Fruit fly (Drosophila melanogaster) whole organism, embryonic: Measurements from ENCODE around the gene CG42525.
A peak's percentile ranks its signal among the peaks of the same experiment; 100 is the strongest.

Experiments used
- BEAF-32 ChIP-seq: fragments of 200-800 bp; sonication (Bioruptor generic); optimal IDR thresholded peaks from 3 replicates; lab custom pipeline; 2017; ENCODE audit warnings: missing biosample characterization, missing genetic modification characterization, mild to moderate bottlenecking, moderate library complexity, missing genetic modification reagents
- CG10267 ChIP-seq: fragments of 200-800 bp; sonication (Bioruptor generic); optimal IDR thresholded peaks from 2 replicates; lab custom pipeline; 2018; ENCODE audit warnings: missing biosample characterization, mild to moderate bottlenecking, missing genetic modification characterization, moderate library complexity
- CG10565 ChIP-seq: fragments of 200-800 bp; sonication (Bioruptor generic); optimal IDR thresholded peaks from 3 replicates; lab custom pipeline; 2016; ENCODE audit warnings: missing biosample characterization, mild to moderate bottlenecking, missing genetic modification characterization
- CG12236 ChIP-seq: fragments of 200-800 bp; sonication (Bioruptor generic); optimal IDR thresholded peaks from 2 replicates; lab custom pipeline; 2016; ENCODE audit warnings: missing biosample characterization, missing genetic modification characterization
- CG1233 ChIP-seq: fragments of 200-800 bp; sonication (Bioruptor generic); optimal IDR thresholded peaks from 4 replicates; lab custom pipeline; 2018; ENCODE audit warnings: missing biosample characterization, mild to moderate bottlenecking, missing genetic modification characterization
- CG12769 ChIP-seq: fragments of 200-800 bp; sonication (Bioruptor generic); optimal IDR thresholded peaks from 2 replicates; lab custom pipeline; 2019; ENCODE audit warnings: missing biosample characterization, mild to moderate bottlenecking, missing genetic modification characterization, moderate library complexity
- CG12942 ChIP-seq: fragments of 200-800 bp; sonication (Bioruptor generic); optimal IDR thresholded peaks from 3 replicates; lab custom pipeline; 2016; ENCODE audit warnings: missing biosample characterization, missing genetic modification characterization
- CG13123 ChIP-seq: fragments of 200-800 bp; sonication (Bioruptor generic); optimal IDR thresholded peaks from 2 replicates; lab custom pipeline; 2016; ENCODE audit warnings: missing biosample characterization, missing genetic modification characterization
- CG13624 ChIP-seq: fragments of 200-800 bp; sonication (Bioruptor generic); optimal IDR thresholded peaks from 2 replicates; lab custom pipeline; 2016; ENCODE audit warnings: missing biosample characterization, missing genetic modification characterization
- CG16779 ChIP-seq: fragments of 200-800 bp; sonication (Bioruptor generic); IDR thresholded peaks from 2 replicates; pipeline ENCODE4 v1.3.6; 2022; ENCODE audit warnings: missing biosample characterization, missing genetic modification characterization
- CG18476 ChIP-seq: fragments of 200-800 bp; sonication (Bioruptor generic); optimal IDR thresholded peaks from 2 replicates; lab custom pipeline; 2016; ENCODE audit warnings: missing biosample characterization, mild to moderate bottlenecking, missing genetic modification characterization
- CG32772 ChIP-seq: fragments of 200-800 bp; sonication (Bioruptor generic); IDR thresholded peaks from 2 replicates; pipeline ENCODE4 v1.3.6; 2022; ENCODE audit warnings: missing biosample characterization, missing genetic modification characterization
- CG34224 ChIP-seq: fragments of 200-800 bp; sonication (Bioruptor generic); IDR thresholded peaks from 3 replicates; pipeline ENCODE4 v1.3.6; 2022; ENCODE audit warnings: missing biosample characterization, missing genetic modification characterization; ENCODE audit not compliant: partially characterized antibody
- CG4424 ChIP-seq: fragments of 200-800 bp; sonication (Bioruptor generic); optimal IDR thresholded peaks from 3 replicates; lab custom pipeline; 2016; ENCODE audit warnings: missing biosample characterization, missing genetic modification characterization
- CG4854 ChIP-seq: fragments of 200-800 bp; sonication (Bioruptor generic); optimal IDR thresholded peaks from 2 replicates; lab custom pipeline; 2016; ENCODE audit warnings: missing biosample characterization, missing genetic modification characterization, inconsistent platforms
- CG6654 ChIP-seq: fragments of 200-800 bp; sonication (Bioruptor generic); optimal IDR thresholded peaks from 2 replicates; lab custom pipeline; 2017; ENCODE audit warnings: missing biosample characterization, mild to moderate bottlenecking, missing genetic modification characterization
- CG6791 ChIP-seq: fragments of 200-800 bp; sonication (Bioruptor generic); IDR thresholded peaks from 3 replicates; pipeline ENCODE4 v1.3.6; 2022; ENCODE audit warnings: missing biosample characterization, missing genetic modification characterization; ENCODE audit not compliant: partially characterized antibody
- CG6813 ChIP-seq: fragments of 200-800 bp; sonication (Bioruptor generic); optimal IDR thresholded peaks from 2 replicates; lab custom pipeline; 2017; ENCODE audit warnings: missing biosample characterization, missing genetic modification characterization, mild to moderate bottlenecking, moderate library complexity, missing genetic modification reagents
- CG8290 ChIP-seq, 3 experiments: fragments of 200-800 bp; sonication (Bioruptor generic); optimal IDR thresholded peaks; 2 replicates each; lab custom pipeline; 2016 to 2019; ENCODE audit warnings: missing biosample characterization in 3 of 3, missing genetic modification characterization in 3 of 3, mild to moderate bottlenecking in 2 of 3, moderate library complexity in 1 of 3
- CG8478 ChIP-seq: fragments of >200 bp; optimal IDR thresholded peaks from 2 replicates; lab custom pipeline; 2018
- CG9797 ChIP-seq: fragments of 200-800 bp; sonication (Bioruptor generic); optimal IDR thresholded peaks from 3 replicates; lab custom pipeline; 2018; ENCODE audit warnings: missing biosample characterization, mild to moderate bottlenecking, missing genetic modification characterization
- Dad ChIP-seq: fragments of 200-800 bp; sonication (Bioruptor generic); optimal IDR thresholded peaks from 3 replicates; lab custom pipeline; 2016; ENCODE audit warnings: missing biosample characterization, missing genetic modification characterization
- GATAe ChIP-seq: fragments of 200-800 bp; sonication (Bioruptor generic); conservative IDR thresholded peaks from 2 replicates; pipeline ENCODE4 v1.3.6; 2022; ENCODE audit warnings: missing biosample characterization, missing genetic modification characterization
- HLH54F ChIP-seq: fragments of 200-800 bp; sonication (Bioruptor generic); optimal IDR thresholded peaks from 3 replicates; lab custom pipeline; 2016; ENCODE audit warnings: missing biosample characterization, missing genetic modification characterization
- Hr78 ChIP-seq, 2 experiments: fragments of 200-800 bp in 1 of 2; fragments of >200 bp in 1 of 2; sonication (Bioruptor generic) in 1 of 2; optimal IDR thresholded peaks; 2 replicates each; lab custom pipeline; 2017 to 2019; ENCODE audit warnings: missing biosample characterization in 2 of 2, missing genetic modification characterization in 2 of 2, mild to moderate bottlenecking in 1 of 2, moderate library complexity in 1 of 2
- MBD-R2 ChIP-seq: fragments of 200-800 bp; sonication (Bioruptor generic); IDR thresholded peaks from 2 replicates; pipeline ENCODE4 v1.3.6; 2022; ENCODE audit warnings: missing biosample characterization, missing genetic modification characterization
- Mad ChIP-seq: fragments of 200-800 bp; sonication (Bioruptor generic); optimal IDR thresholded peaks from 2 replicates; lab custom pipeline; 2016; ENCODE audit warnings: missing biosample characterization, missing genetic modification characterization
- Max ChIP-seq: fragments of 200-800 bp; sonication (Bioruptor generic); optimal IDR thresholded peaks from 2 replicates; lab custom pipeline; 2016; ENCODE audit warnings: missing biosample characterization, mild to moderate bottlenecking, missing genetic modification characterization
- Mes4 ChIP-seq: fragments of 200-800 bp; sonication (Bioruptor generic); optimal IDR thresholded peaks from 2 replicates; lab custom pipeline; 2016; ENCODE audit warnings: missing biosample characterization, missing genetic modification characterization
- Side ChIP-seq: fragments of 200-800 bp; sonication (Bioruptor generic); optimal IDR thresholded peaks from 2 replicates; lab custom pipeline; 2016; ENCODE audit warnings: missing biosample characterization, missing genetic modification characterization
- ab ChIP-seq: fragments of 200-800 bp; sonication (Bioruptor generic); optimal IDR thresholded peaks from 2 replicates; lab custom pipeline; 2016; ENCODE audit warnings: missing biosample characterization, missing genetic modification characterization
- ap ChIP-seq: fragments of 200-800 bp; sonication (Bioruptor generic); IDR thresholded peaks from 2 replicates; pipeline ENCODE4 v1.3.6; 2022; ENCODE audit warnings: missing biosample characterization, missing genetic modification characterization
- ato ChIP-seq: fragments of 200-800 bp; sonication (Bioruptor generic); IDR thresholded peaks from 2 replicates; pipeline ENCODE4 v1.3.6; 2022; ENCODE audit warnings: missing biosample characterization, missing genetic modification characterization; ENCODE audit not compliant: partially characterized antibody
- cas ChIP-seq: fragments of 200-800 bp; sonication (Bioruptor generic); IDR thresholded peaks from 2 replicates; pipeline ENCODE4 v1.3.6; 2022; ENCODE audit warnings: missing biosample characterization, missing genetic modification characterization
- crc ChIP-seq: fragments of 200-800 bp; sonication (Bioruptor generic); optimal IDR thresholded peaks from 2 replicates; lab custom pipeline; 2016; ENCODE audit warnings: missing biosample characterization, missing genetic modification characterization
- ewg ChIP-seq: fragments of 200-800 bp; sonication (Bioruptor generic); optimal IDR thresholded peaks from 3 replicates; lab custom pipeline; 2017; ENCODE audit warnings: mild to moderate bottlenecking, missing biosample characterization, missing genetic modification reagents, missing genetic modification characterization
- fru ChIP-seq: fragments of >200 bp; optimal IDR thresholded peaks from 2 replicates; lab custom pipeline; 2017
- ham ChIP-seq: fragments of 200-800 bp; sonication (Bioruptor generic); IDR thresholded peaks from 2 replicates; pipeline ENCODE4 v1.3.6; 2022; ENCODE audit warnings: missing biosample characterization, missing genetic modification characterization
- lov ChIP-seq, 2 experiments: fragments of 200-800 bp in 1 of 2; fragments of >200 bp in 1 of 2; sonication (Bioruptor generic) in 1 of 2; IDR thresholded peaks in 1 of 2; optimal IDR thresholded peaks in 1 of 2; 2 replicates in 1 of 2; 3 replicates in 1 of 2; pipeline versions ENCODE4 v1.3.6 to Lab custom; 2017 to 2022; ENCODE audit warnings: missing biosample characterization in 1 of 2, missing genetic modification characterization in 1 of 2
- maf-S ChIP-seq: fragments of 200-800 bp; sonication (Bioruptor generic); optimal IDR thresholded peaks from 2 replicates; lab custom pipeline; 2016; ENCODE audit warnings: missing biosample characterization, missing genetic modification characterization
- odd ChIP-seq: fragments of 200-800 bp; sonication (Bioruptor generic); optimal IDR thresholded peaks from 2 replicates; lab custom pipeline; 2017; ENCODE audit warnings: missing biosample characterization, mild to moderate bottlenecking, missing genetic modification characterization
- phol ChIP-seq: fragments of 200-800 bp; sonication (Bioruptor generic); optimal IDR thresholded peaks from 3 replicates; lab custom pipeline; 2018; ENCODE audit warnings: missing biosample characterization, mild to moderate bottlenecking, missing genetic modification characterization, moderate library complexity
- pros ChIP-seq: fragments of 200-800 bp; sonication (Bioruptor generic); optimal IDR thresholded peaks from 3 replicates; lab custom pipeline; 2019; ENCODE audit warnings: missing biosample characterization, mild to moderate bottlenecking, missing genetic modification characterization, moderate library complexity
- rib ChIP-seq: fragments of 200-800 bp; sonication (Bioruptor generic); IDR thresholded peaks from 2 replicates; pipeline ENCODE4 v1.3.6; 2022; ENCODE audit warnings: missing biosample characterization, missing genetic modification characterization
- sens ChIP-seq: fragments of 200-800 bp; sonication (Bioruptor generic); peaks from one replicate; lab custom pipeline; 2016; ENCODE audit warnings: missing biosample characterization, missing genetic modification characterization
- sna ChIP-seq: fragments of 200-800 bp; sonication (Bioruptor generic); IDR thresholded peaks from 2 replicates; pipeline ENCODE4 v1.3.6; 2022; ENCODE audit warnings: missing biosample characterization, missing genetic modification characterization; ENCODE audit not compliant: partially characterized antibody
- trh ChIP-seq: fragments of 200-800 bp; sonication (Bioruptor generic); optimal IDR thresholded peaks from 2 replicates; lab custom pipeline; 2016; ENCODE audit warnings: missing biosample characterization, missing genetic modification characterization
- tup ChIP-seq: fragments of 200-800 bp; sonication (Bioruptor generic); optimal IDR thresholded peaks from 2 replicates; lab custom pipeline; 2016; ENCODE audit warnings: missing biosample characterization, mild to moderate bottlenecking, missing genetic modification characterization, moderate library complexity

The CG42525 gene

DNA sequence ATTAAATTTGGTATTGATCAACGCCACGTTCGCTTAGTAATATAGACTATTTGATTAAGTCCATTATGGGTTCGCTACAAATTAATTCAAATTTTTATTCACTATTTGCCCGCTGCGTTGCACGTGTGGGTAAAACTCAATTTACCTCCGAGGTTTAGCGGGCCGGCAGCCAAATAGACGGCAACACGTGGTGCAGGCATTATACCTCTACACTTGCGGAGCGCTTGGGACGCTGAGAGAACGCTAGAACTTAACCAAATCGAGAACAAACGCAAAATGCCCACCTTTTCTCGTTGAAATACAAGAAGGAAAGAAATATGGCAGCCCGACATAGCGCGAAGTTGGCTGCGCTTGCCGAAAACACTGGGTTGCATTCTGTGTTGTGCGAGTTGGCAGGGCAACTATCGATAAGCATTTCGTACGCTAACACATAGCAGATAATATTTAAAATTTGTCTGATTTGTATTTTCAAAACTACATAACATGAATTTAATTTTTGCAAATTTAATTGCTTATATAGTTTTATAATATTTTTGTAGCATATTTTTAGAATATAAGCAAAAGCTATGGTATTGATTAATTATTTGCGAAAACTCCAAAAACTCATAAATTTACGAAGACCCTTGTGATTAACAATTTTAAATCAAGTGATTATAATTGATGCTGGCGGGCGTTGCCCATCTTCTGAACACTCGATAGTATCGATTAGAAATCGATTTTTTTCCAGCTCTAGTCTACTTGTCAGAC lies 33.3 kb upstream of the CG42525 start, which contains the start of the genes RpL28 and eIF1 (continued):
- TF ChIP-seq CG10565: peak; percentile 79
- TF ChIP-seq fru (lab: Kevin White, UChicago): no peak
- TF ChIP-seq Hr78 (GFP tag; optimal IDR thresholded peaks at IDR 0.05; lab: Kevin White, UChicago): peak in 1 of 2 experiments; percentile 43
- TF ChIP-seq CG6813 (GFP tag; lab: Kevin White, UChicago): peak; percentile 94
- TF ChIP-seq HLH54F (GFP tag; lab: Kevin White, UChicago): peak; percentile 92
- TF ChIP-seq pros: no peak
- 0 out of 2 replicates have a peak, but pooled peaks have one; percentile 28 for TF ChIP-seq rib (GFP tag; lab: Robert Waterston, UW)
- peak; percentile 94 for TF ChIP-seq Max (GFP tag; lab: Kevin White, UChicago)
- peak; percentile 94 for TF ChIP-seq Mes4 (GFP tag; lab: Kevin White, UChicago)
- TF ChIP-seq CG13123 (GFP tag; lab: Kevin White, UChicago): peak; percentile 100
- peak; percentile 82 for TF ChIP-seq CG32772 (GFP tag; lab: Robert Waterston, UW)
- TF ChIP-seq maf-S (GFP tag; lab: Kevin White, UChicago): peak; percentile 87
- peak; percentile 89 for TF ChIP-seq crc (GFP tag; lab: Kevin White, UChicago)
- no peak for TF ChIP-seq CG8478 (lab: Kevin White, UChicago)
- TF ChIP-seq CG12236 (GFP tag; lab: Kevin White, UChicago): peak; percentile 85
- TF ChIP-seq CG16779: peak; percentile 84
- peak; percentile 94 for TF ChIP-seq Mad (GFP tag; lab: Kevin White, UChicago)
- TF ChIP-seq phol: peak; percentile 99
- TF ChIP-seq CG10267 (tag; lab: Kevin White, UChicago): peak; percentile 86
- no peak; the same call in none of the 2 replicates for TF ChIP-seq ato (GFP tag; lab: Robert Waterston, UW)
- peak; percentile 84 for TF ChIP-seq CG6654
- TF ChIP-seq ab (GFP tag; lab: Kevin White, UChicago): peak; percentile 69
- peak; percentile 88 for TF ChIP-seq Dad (GFP tag; lab: Kevin White, UChicago)
- TF ChIP-seq CG8290 (GFP tag; optimal IDR thresholded peaks at IDR 0.05; lab: Kevin White, UChicago): peak; percentile 93
- TF ChIP-seq CG8290 (tag; optimal IDR thresholded peaks at IDR 0.05; lab: Kevin White, UChicago): peak; percentile 89 to 97
- TF ChIP-seq CG6791 (GFP tag; lab: Robert Waterston, UW): peak; percentile 70; the same call in 2 of the 3 replicates
- peak; percentile 96 for TF ChIP-seq CG1233 (GFP tag; lab: Kevin White, UChicago)
- peak; percentile 96 for TF ChIP-seq BEAF-32
- TF ChIP-seq CG12942: peak; percentile 85
- peak; percentile 78 for TF ChIP-seq tup (GFP tag; lab: Kevin White, UChicago)
- TF ChIP-seq ham (GFP tag; lab: Robert Waterston, UW): peak; percentile 52; the same call in 1 of the 2 replicates
- TF ChIP-seq ewg: peak; percentile 84
- TF ChIP-seq sna (GFP tag; lab: Robert Waterston, UW): peak; percentile 73
- TF ChIP-seq lov (optimal IDR thresholded peaks at IDR 0.05; lab: Kevin White, UChicago): no peak
- TF ChIP-seq lov (GFP tag; IDR thresholded peaks at IDR 0.05; lab: Robert Waterston, UW): peak; percentile 95
- peak; percentile 84 for TF ChIP-seq ap (GFP tag; lab: Robert Waterston, UW)
- TF ChIP-seq CG9797 (GFP tag; lab: Kevin White, UChicago): peak; percentile 71
- TF ChIP-seq CG4424 (GFP tag; lab: Kevin White, UChicago): peak; percentile 93
- TF ChIP-seq CG34224 (GFP tag; lab: Robert Waterston, UW): peak; percentile 69; the same call in 2 of the 3 replicates
- TF ChIP-seq GATAe: peak; percentile 56
- TF ChIP-seq sens (GFP tag; lab: Kevin White, UChicago): peak; percentile 97
- peak; percentile 83 for TF ChIP-seq CG18476 (GFP tag; lab: Kevin White, UChicago)
- peak; percentile 89 for TF ChIP-seq CG13624 (GFP tag; lab: Kevin White, UChicago)
- peak; percentile 94 for TF ChIP-seq trh (GFP tag; lab: Kevin White, UChicago)
- TF ChIP-seq CG4854: peak; percentile 85
- peak; percentile 61 for TF ChIP-seq cas (GFP tag; lab: Robert Waterston, UW)
- peak; percentile 43; the same call in 1 of the 2 replicates for TF ChIP-seq MBD-R2
- no peak for TF ChIP-seq CG12769 (tag; lab: Kevin White, UChicago)
- TF ChIP-seq Side (GFP tag; lab: Kevin White, UChicago): peak; percentile 93
- peak; percentile 95 for TF ChIP-seq odd (GFP tag; lab: Kevin White, UChicago)
